Worm (Caenorhabditis elegans): ENCODE data around the gene F13B6.3.

DNA sequence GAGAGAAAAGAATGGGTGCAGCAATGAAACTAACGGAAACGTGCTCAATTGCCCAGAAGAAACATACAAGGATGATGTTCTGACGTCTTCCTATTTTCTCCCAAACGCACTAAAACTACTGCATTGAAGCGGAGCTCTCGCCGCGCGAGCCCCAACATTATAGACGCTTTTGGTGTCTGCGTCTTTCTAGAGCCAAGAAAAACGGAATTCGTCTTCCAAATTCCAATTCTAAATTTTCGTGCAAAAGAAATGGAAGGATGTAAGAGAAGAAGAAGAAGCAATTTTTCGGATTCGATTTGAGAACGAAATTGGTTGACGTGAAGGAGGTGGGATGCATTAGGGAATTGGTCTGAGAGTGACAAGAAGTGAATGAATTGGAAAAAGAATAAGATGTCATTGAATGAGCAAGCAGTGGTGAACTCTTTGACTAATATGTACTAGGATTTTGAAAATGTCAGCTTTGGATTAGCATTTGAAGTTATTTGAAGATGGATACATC lies 12.0 kb downstream of the F13B6.3 start:
- no peak for TF ChIP-seq madf-8 (GFP tag; conservative IDR thresholded peaks at IDR 0.05)
- TF ChIP-seq die-1 (tag; optimal IDR thresholded peaks at IDR 0.05): no peak
- no peak for TF ChIP-seq atf-7 (tag; optimal IDR thresholded peaks at IDR 0.05)
- no peak for TF ChIP-seq D2030.7 (GFP tag; IDR thresholded peaks at IDR 0.05)

All from whole organism, young adult.